Worm (Caenorhabditis elegans) whole organism, L1 larva: ENCODE measurements around the gene R52.5.

Experiments used
- C04F5.9 ChIP-seq: sonication (generic microtip); optimal IDR thresholded peaks from 2 replicates; lab custom pipeline; 2016; ENCODE audit warnings: missing genetic modification characterization, missing compliant biosample characterization
- C34B4.2 ChIP-seq: sonication (generic microtip); optimal IDR thresholded peaks from 2 replicates; lab custom pipeline; 2017; ENCODE audit warnings: mild to moderate bottlenecking, missing genetic modification characterization, missing compliant biosample characterization
- alr-1 ChIP-seq: fragments of 200-800 bp; sonication (Bioruptor generic); optimal IDR thresholded peaks from 2 replicates; lab custom pipeline; 2018; ENCODE audit warnings: borderline replicate concordance, mild to moderate bottlenecking, missing genetic modification characterization, missing compliant biosample characterization
- aly-2 ChIP-seq: fragments of 150-350 bp; optimal IDR thresholded peaks from 2 replicates; lab custom pipeline; 2014; ENCODE audit warnings: missing biosample characterization, missing genetic modification characterization
- ceh-88 ChIP-seq: fragments of 200-800 bp; sonication (Bioruptor generic); IDR thresholded peaks from 2 replicates; pipeline ENCODE4 v1.3.6; 2022; ENCODE audit warnings: missing genetic modification characterization, missing compliant biosample characterization
- ceh-90 ChIP-seq: sonication (generic microtip); optimal IDR thresholded peaks from 2 replicates; lab custom pipeline; 2016; ENCODE audit warnings: missing genetic modification characterization, missing compliant biosample characterization
- ces-1 ChIP-seq: fragments of 150-350 bp; optimal IDR thresholded peaks from 2 replicates; lab custom pipeline; 2014; ENCODE audit warnings: missing biosample characterization, missing genetic modification reagents, missing genetic modification characterization
- dsc-1 ChIP-seq: sonication (generic microtip); optimal IDR thresholded peaks from 2 replicates; lab custom pipeline; 2016; ENCODE audit warnings: mild to moderate bottlenecking, missing genetic modification characterization, missing compliant biosample characterization
- efl-1 ChIP-seq, 4 experiments: fragments of 150-350 bp; optimal IDR thresholded peaks in 3 of 4; peaks in 1 of 4; 1 replicate in 1 of 4; 2 replicates in 3 of 4; lab custom pipeline; 2014; ENCODE audit warnings: missing biosample characterization in 2 of 4, missing genetic modification characterization in 2 of 4, missing genetic modification reagents in 2 of 4
- efl-3 ChIP-seq: fragments of 200-800 bp; sonication (Bioruptor generic); optimal IDR thresholded peaks from 2 replicates; lab custom pipeline; 2018; ENCODE audit warnings: mild to moderate bottlenecking, missing genetic modification characterization, missing compliant biosample characterization
- egl-13 ChIP-seq: sonication (generic microtip); optimal IDR thresholded peaks from 2 replicates; lab custom pipeline; 2016; ENCODE audit warnings: missing genotype, missing genetic modification reagents, missing genetic modification characterization, missing compliant biosample characterization
- elt-2 ChIP-seq: sonication (generic microtip); optimal IDR thresholded peaks from 2 replicates; lab custom pipeline; 2016; ENCODE audit warnings: missing genetic modification characterization, mild to moderate bottlenecking, inconsistent platforms, missing compliant biosample characterization, missing genetic modification reagents
- elt-3 ChIP-seq, 6 experiments: fragments of 150-350 bp in 1 of 6; sonication (generic microtip); optimal IDR thresholded peaks; 2 replicates each; lab custom pipeline; 2017 to 2018; ENCODE audit warnings: missing biosample characterization in 6 of 6, missing genetic modification characterization in 6 of 6, inconsistent platforms in 1 of 6
- fkh-4 ChIP-seq: sonication (generic microtip); optimal IDR thresholded peaks from 2 replicates; lab custom pipeline; 2016; ENCODE audit warnings: missing compliant biosample characterization, missing genetic modification characterization, borderline replicate concordance
- fos-1 ChIP-seq: fragments of 150-350 bp; optimal IDR thresholded peaks from 2 replicates; lab custom pipeline; 2014; ENCODE audit warnings: missing biosample characterization, missing genetic modification characterization
- grh-1 ChIP-seq: fragments of 200-800 bp; sonication (Bioruptor generic); IDR thresholded peaks from 2 replicates; pipeline ENCODE4 v1.3.6; 2022; ENCODE audit warnings: missing genetic modification reagents, missing genetic modification characterization, missing compliant biosample characterization
- lin-39 ChIP-seq: fragments of 150-350 bp; optimal IDR thresholded peaks from 2 replicates; lab custom pipeline; 2014; ENCODE audit warnings: missing biosample characterization, missing genetic modification reagents, missing genetic modification characterization
- lir-3 ChIP-seq: sonication (generic microtip); optimal IDR thresholded peaks from 2 replicates; lab custom pipeline; 2016; ENCODE audit warnings: mild to moderate bottlenecking, missing genetic modification characterization, moderate library complexity, missing compliant biosample characterization; ENCODE audit not compliant: poor library complexity
- lsy-2 ChIP-seq, 2 experiments: fragments of 150-350 bp; optimal IDR thresholded peaks; 2 replicates each; lab custom pipeline; 2014; ENCODE audit warnings: missing biosample characterization in 2 of 2, missing genetic modification characterization in 2 of 2
- mef-2 ChIP-seq: fragments of 150-350 bp; optimal IDR thresholded peaks from 2 replicates; lab custom pipeline; 2014; ENCODE audit warnings: missing biosample characterization, missing genetic modification characterization
- nhr-19 ChIP-seq: fragments of 200-800 bp; sonication (Bioruptor generic); conservative IDR thresholded peaks from 2 replicates; pipeline ENCODE4 v1.3.6; 2022; ENCODE audit warnings: missing genetic modification characterization, missing compliant biosample characterization
- nhr-28 ChIP-seq: fragments of 150-350 bp; optimal IDR thresholded peaks from 2 replicates; lab custom pipeline; 2014; ENCODE audit warnings: missing biosample characterization, missing genetic modification characterization
- nhr-47 ChIP-seq: sonication (generic microtip); optimal IDR thresholded peaks from 2 replicates; lab custom pipeline; 2016; ENCODE audit warnings: mild to moderate bottlenecking, missing genetic modification characterization, moderate library complexity, missing compliant biosample characterization
- nhr-77 ChIP-seq: fragments of 150-350 bp; optimal IDR thresholded peaks from 2 replicates; lab custom pipeline; 2014; ENCODE audit warnings: missing biosample characterization, missing genetic modification characterization
- nhr-84 ChIP-seq: sonication (generic microtip); optimal IDR thresholded peaks from 2 replicates; lab custom pipeline; 2017; ENCODE audit warnings: missing biosample characterization, missing genetic modification characterization
- pag-3 ChIP-seq: sonication (generic microtip); optimal IDR thresholded peaks from 2 replicates; lab custom pipeline; 2017; ENCODE audit warnings: missing genetic modification characterization, mild to moderate bottlenecking, missing compliant biosample characterization, antibody characterized with exemption, borderline replicate concordance; ENCODE audit not compliant: insufficient read depth
- rnt-1 ChIP-seq: sonication (generic microtip); optimal IDR thresholded peaks from 2 replicates; lab custom pipeline; 2016; ENCODE audit warnings: mild to moderate bottlenecking, missing genetic modification characterization, moderate library complexity, missing compliant biosample characterization
- skn-1 ChIP-seq: fragments of 150-350 bp; optimal IDR thresholded peaks from 2 replicates; lab custom pipeline; 2014; ENCODE audit warnings: missing biosample characterization, missing genetic modification characterization
- snu-23 ChIP-seq: sonication (generic microtip); optimal IDR thresholded peaks from 2 replicates; lab custom pipeline; 2016; ENCODE audit warnings: missing genetic modification characterization, missing compliant biosample characterization
- sptf-1 ChIP-seq: fragments of 150-350 bp; optimal IDR thresholded peaks from 2 replicates; lab custom pipeline; 2014; ENCODE audit warnings: missing biosample characterization, missing genetic modification characterization
- tbx-2 ChIP-seq: sonication (generic microtip); optimal IDR thresholded peaks from 2 replicates; lab custom pipeline; 2016; ENCODE audit warnings: missing genetic modification characterization, missing compliant biosample characterization
- tlp-1 ChIP-seq: fragments of 150-350 bp; optimal IDR thresholded peaks from 2 replicates; lab custom pipeline; 2014; ENCODE audit warnings: missing biosample characterization, missing genetic modification characterization
- unc-130 ChIP-seq: fragments of 150-350 bp; optimal IDR thresholded peaks from 2 replicates; lab custom pipeline; 2017; ENCODE audit warnings: missing biosample characterization, missing genetic modification characterization, inconsistent platforms
- unc-62 ChIP-seq: fragments of 150-350 bp; optimal IDR thresholded peaks from 2 replicates; lab custom pipeline; 2014; ENCODE audit warnings: missing biosample characterization, missing genetic modification reagents, missing genetic modification characterization
- vab-15 ChIP-seq: sonication (generic microtip); optimal IDR thresholded peaks from 2 replicates; lab custom pipeline; 2017; ENCODE audit warnings: missing genotype, mild to moderate bottlenecking, missing genetic modification characterization, missing compliant biosample characterization
- zag-1 ChIP-seq: fragments of 150-350 bp; optimal IDR thresholded peaks from 2 replicates; lab custom pipeline; 2014; ENCODE audit warnings: missing biosample characterization, missing genetic modification characterization

The R52.5 gene

DNA sequence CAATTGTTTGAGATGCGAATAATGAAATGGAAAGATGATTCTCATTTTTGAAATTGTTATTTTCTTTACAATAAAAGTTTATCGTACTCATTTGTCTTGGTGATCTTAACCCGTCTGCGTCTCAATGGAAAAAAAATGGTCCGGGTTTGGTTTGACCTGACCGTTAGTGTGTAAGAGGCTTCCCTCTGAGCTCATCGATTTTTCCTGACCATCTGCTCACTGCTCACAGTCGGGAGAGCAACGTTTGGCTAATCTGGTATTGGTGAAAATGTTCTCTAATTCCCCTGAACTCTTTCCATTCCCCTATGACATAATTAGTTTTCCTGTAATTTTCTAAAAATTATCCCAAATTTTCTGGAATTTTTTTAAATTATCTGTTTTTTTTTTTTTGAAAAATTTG is 29.1 kb upstream of the R52.5 start:
- TF ChIP-seq nhr-84 (tag; lab: Kevin White, UChicago) (no peak), mef-2 (tag; lab: Kevin White, UChicago) (no peak), grh-1 (no peak), tbx-2 (tag; lab: Kevin White, UChicago) (no peak), ceh-88 (GFP tag; lab: Robert Waterston, UW) (no peak), unc-62 (GFP tag; lab: Kevin White, UChicago) (no peak), ceh-90 (tag; lab: Kevin White, UChicago) (no peak), tlp-1 (tag; lab: Kevin White, UChicago) (no peak), lin-39 (tag; lab: Kevin White, UChicago) (no peak), ces-1 (GFP tag; lab: Kevin White, UChicago) (no peak), aly-2 (tag; lab: Kevin White, UChicago) (no peak)

DNA sequence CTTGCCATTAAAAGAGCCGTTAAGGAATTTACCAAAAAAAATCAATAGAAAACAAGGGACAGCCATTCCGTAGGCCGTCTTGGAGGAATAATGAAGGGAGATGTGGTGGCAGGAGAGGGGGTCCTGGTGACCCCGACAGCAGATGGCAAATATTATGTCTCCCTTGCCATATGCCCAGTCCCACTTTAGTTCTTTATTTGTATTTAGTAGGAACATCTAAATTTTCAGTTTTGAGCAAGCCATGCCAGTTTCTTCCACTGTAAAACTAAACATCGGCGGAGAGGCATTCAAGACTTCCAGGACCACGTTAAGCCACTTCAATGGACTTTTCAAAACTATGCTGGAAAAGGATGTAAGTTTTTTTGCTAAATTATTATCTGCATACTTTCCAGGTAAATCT is 27.4 kb upstream of the R52.5 start, which contains the start of gene C40A11.4:
Gene C40A11.4 (plus strand): TSS at position 188 of the 400 bp plus-strand sequence.
- TF ChIP-seq ceh-90 (tag; lab: Kevin White, UChicago) (no peak), efl-1 (optimal IDR thresholded peaks at IDR 0.05; lab: Kevin White, UChicago) (no peak), efl-1 (GFP tag; optimal IDR thresholded peaks at IDR 0.05 in 1 of 2; lab: Kevin White, UChicago) (peak in 1 of 2 experiments; percentile 79)

DNA sequence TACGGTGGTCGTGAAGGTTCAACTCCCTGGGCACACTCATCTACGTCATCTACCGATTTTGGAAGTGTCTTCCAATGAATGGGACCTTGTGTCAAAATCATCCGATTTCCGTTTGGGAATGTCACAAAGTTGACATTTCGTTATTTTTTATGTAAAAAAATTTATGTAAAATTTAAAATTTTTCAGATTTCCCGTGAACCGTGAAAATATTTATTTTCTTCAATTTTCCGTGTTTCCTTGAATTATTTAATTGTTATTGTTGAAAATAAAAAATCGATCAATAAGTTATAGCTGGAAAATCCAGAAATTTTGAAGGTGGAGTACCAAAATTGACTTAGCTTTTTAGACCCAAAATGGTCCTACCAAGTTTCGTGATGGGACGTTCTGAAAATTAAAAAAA is 25.8 kb upstream of the R52.5 start, which contains the start of gene hpo-7:
Gene hpo-7 (minus strand): TSS at position 101 of the 400 bp plus-strand sequence.
- no peak for TF ChIP-seq nhr-77 (tag; lab: Kevin White, UChicago)
- no peak for TF ChIP-seq dsc-1
- TF ChIP-seq nhr-19 (GFP tag; lab: Robert Waterston, UW) = no peak
- no peak for TF ChIP-seq unc-130
- TF ChIP-seq nhr-84 (tag; lab: Kevin White, UChicago) = no peak
- TF ChIP-seq pag-3 = no peak
- TF ChIP-seq sptf-1 (tag; lab: Kevin White, UChicago) = no peak
- no peak for TF ChIP-seq lir-3
- no peak for TF ChIP-seq snu-23 (GFP tag; lab: Kevin White, UChicago)
- no peak for TF ChIP-seq C34B4.2 (tag; lab: Kevin White, UChicago)
- TF ChIP-seq nhr-47 (tag; lab: Kevin White, UChicago) = no peak
- no peak for TF ChIP-seq elt-3 (tag; optimal IDR thresholded peaks at IDR 0.05; lab: Kevin White, UChicago)
- TF ChIP-seq unc-62 (GFP tag; lab: Kevin White, UChicago) = no peak
- no peak for TF ChIP-seq efl-3
- TF ChIP-seq egl-13 (tag; lab: Kevin White, UChicago) = no peak
- no peak for TF ChIP-seq nhr-28 (tag; lab: Kevin White, UChicago)

DNA sequence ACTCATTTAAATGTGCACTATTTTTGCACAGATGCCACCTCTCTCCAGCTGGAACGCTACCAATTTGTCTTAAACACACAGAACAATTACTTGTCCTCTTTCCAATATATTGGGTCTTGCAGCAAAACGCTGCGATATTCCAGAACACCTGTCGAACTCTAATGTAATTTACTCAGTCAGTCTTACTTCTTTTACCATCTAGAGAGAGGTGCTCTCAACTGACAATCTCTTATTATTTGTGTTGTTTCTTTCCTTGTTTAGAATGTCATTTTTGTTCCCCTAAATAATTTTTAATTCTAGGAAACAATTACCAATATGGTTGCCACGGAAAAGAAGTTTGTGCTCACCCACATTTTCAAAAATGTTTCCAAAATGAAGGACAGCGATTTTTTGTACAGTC is 20.9 kb upstream of the R52.5 start, which contains the start of gene sdz-28:
Gene sdz-28 (plus strand): TSS at position 301 of the 400 bp plus-strand sequence.
- no peak for TF ChIP-seq skn-1
- TF ChIP-seq lsy-2 (tag; optimal IDR thresholded peaks at IDR 0.05; lab: Kevin White, UChicago) = no peak
- TF ChIP-seq C04F5.9 (tag; lab: Kevin White, UChicago) = no peak

DNA sequence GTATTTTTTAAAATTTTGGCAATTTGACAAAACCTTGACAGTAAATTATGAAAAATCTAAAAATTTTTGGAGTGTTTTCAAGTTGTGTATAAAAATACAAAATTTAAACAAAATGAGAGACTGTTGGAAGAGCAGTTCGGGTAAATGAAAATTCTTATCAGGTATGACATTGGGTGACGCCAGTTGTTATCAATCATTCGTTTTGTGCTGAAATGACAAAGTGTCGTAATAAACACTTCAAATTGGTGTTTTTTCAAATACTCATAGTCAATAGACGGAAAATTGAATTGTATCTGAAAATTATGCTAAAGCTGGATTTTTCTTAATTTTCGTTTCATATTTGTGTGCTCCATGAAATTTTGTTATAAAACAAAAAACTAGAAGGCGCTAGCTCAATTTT is 12.9 kb upstream of the R52.5 start:
- TF ChIP-seq fkh-4 = no peak
- no peak for TF ChIP-seq grh-1
- TF ChIP-seq vab-15 = no peak
- peak; percentile 39 for TF ChIP-seq elt-2 (tag; lab: Kevin White, UChicago)
- TF ChIP-seq alr-1 (tag; lab: Kevin White, UChicago) = no peak

DNA sequence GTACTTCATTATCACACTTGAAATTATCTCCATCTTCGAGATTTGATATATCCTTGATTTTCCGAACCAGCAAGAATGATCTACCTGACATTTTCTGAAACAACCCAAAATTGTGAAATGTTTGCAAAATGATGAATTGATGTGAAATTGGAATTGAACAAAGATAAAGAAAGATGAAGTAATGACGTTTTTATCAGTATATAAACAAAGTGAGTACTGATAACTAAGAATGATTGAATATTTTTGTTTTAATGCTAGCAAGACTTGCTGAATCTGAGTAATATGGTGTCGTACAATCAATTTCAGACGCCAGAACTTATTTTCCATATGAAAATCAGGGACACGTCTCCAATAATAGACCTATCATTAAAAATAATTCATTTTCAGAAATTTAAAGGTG is 12.2 kb upstream of the R52.5 start, which contains the start of gene math-37:
Gene math-37 (minus strand): TSS at position 101 of the 400 bp plus-strand sequence.
- TF ChIP-seq fkh-4 (no peak), elt-2 (tag; lab: Kevin White, UChicago) (peak; percentile 32), lir-3 (no peak), rnt-1 (tag; lab: Kevin White, UChicago) (no peak), ceh-90 (tag; lab: Kevin White, UChicago) (no peak), efl-1 (optimal IDR thresholded peaks at IDR 0.05; lab: Kevin White, UChicago) (no peak), efl-1 (GFP tag; optimal IDR thresholded peaks at IDR 0.05 in 1 of 2; lab: Kevin White, UChicago) (peak in 1 of 2 experiments; percentile 42), fos-1 (tag; lab: Kevin White, UChicago) (no peak), nhr-19 (GFP tag; lab: Robert Waterston, UW) (no peak), zag-1 (tag; lab: Kevin White, UChicago) (no peak)
